Worm (Caenorhabditis elegans): ENCODE results near the gene col-152.

DNA sequence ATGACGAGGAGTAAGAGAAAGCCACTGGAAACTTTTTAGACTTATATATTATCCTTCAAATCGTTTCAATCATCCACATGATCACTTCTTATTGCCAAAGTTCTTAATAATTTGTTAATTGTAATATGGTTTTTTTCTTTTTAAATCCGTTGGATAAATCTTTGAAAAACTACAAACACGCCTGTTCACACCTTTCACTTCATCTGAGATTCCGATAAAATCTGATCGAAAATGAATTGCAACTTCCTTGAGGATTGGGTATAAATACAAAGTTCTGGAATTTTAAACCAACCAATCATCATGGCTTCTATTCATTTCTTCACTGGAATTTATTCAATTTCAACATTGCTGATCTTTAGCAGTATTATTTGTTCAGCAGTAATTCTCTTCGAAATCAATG is at the start of gene col-152:
- no peak for TF ChIP-seq ref-2 (tag; optimal IDR thresholded peaks at IDR 0.05)
- TF ChIP-seq pha-4 (tag; optimal IDR thresholded peaks at IDR 0.05), result no peak
- TF ChIP-seq mec-3 (tag; optimal IDR thresholded peaks at IDR 0.05; ENCODE audit: borderline replicate concordance), result no peak
- TF ChIP-seq hlh-13 (GFP tag; optimal IDR thresholded peaks at IDR 0.05), result no peak

Data from whole organism, late embryonic.